Fruit fly (Drosophila melanogaster): ENCODE measurements around the gene nompB.

The nompB gene

dm6 chr2L:21589323-21589722 lies at the start of gene nompB:
nompB (minus strand) TSS chr2L:21589423.
- TF ChIP-seq noc (tag; optimal IDR thresholded peaks at IDR 0.05), result no peak

- no peak for TF ChIP-seq noc (tag; optimal IDR thresholded peaks at IDR 0.05)
Observed at dm6 chr2L:21632909-21633308, 43.7 kb upstream of the nompB start.

- TF ChIP-seq noc (tag; optimal IDR thresholded peaks at IDR 0.05), result no peak
Observed at dm6 chr2L:21632032-21632587, 42.9 kb upstream of the nompB start, which contains the start of gene Ac3. Ac3 (plus strand) TSS chr2L:21632587.

- TF ChIP-seq noc (tag; optimal IDR thresholded peaks at IDR 0.05), result no peak
Observed at dm6 chr2L:21630563-21630817, 41.3 kb upstream of the nompB start.

dm6 chr2L:21629814-21630562 lies 40.8 kb upstream of the nompB start, which contains the start of gene Df31:
Df31 (minus strand) TSS chr2L:21629932.
- no peak for TF ChIP-seq noc (tag; optimal IDR thresholded peaks at IDR 0.05)

- no peak for TF ChIP-seq noc (tag; optimal IDR thresholded peaks at IDR 0.05)
Observed at dm6 chr2L:21629149-21629813, 40.1 kb upstream of the nompB start.

- no peak for TF ChIP-seq noc (tag; optimal IDR thresholded peaks at IDR 0.05)
Observed at dm6 chr2L:21628533-21628932, 39.3 kb upstream of the nompB start.

dm6 chr2L:21627957-21628356 lies 38.7 kb upstream of the nompB start:
- TF ChIP-seq noc (tag; optimal IDR thresholded peaks at IDR 0.05), result no peak

dm6 chr2L:21624472-21624787 lies 35.2 kb upstream of the nompB start:
- no peak for TF ChIP-seq noc (tag; optimal IDR thresholded peaks at IDR 0.05)

dm6 chr2L:21623685-21624471 lies 34.7 kb upstream of the nompB start, which contains the start of gene CG2201:
CG2201 (minus strand) TSS chr2L:21624080.
- TF ChIP-seq noc (tag; optimal IDR thresholded peaks at IDR 0.05), result peak; percentile 40

dm6 chr2L:21622709-21623684 lies 33.8 kb upstream of the nompB start:
- TF ChIP-seq noc (tag; optimal IDR thresholded peaks at IDR 0.05), result no peak

dm6 chr2L:21622062-21622589 lies 32.9 kb upstream of the nompB start:
- no peak for TF ChIP-seq noc (tag; optimal IDR thresholded peaks at IDR 0.05)

- TF ChIP-seq noc (tag; optimal IDR thresholded peaks at IDR 0.05), result no peak
Observed at dm6 chr2L:21620527-21620926, 31.3 kb upstream of the nompB start.

- TF ChIP-seq noc (tag; optimal IDR thresholded peaks at IDR 0.05), result no peak
Observed at dm6 chr2L:21618738-21619431, 29.7 kb upstream of the nompB start.
